Fruit fly (Drosophila melanogaster) whole organism: ENCODE results near the gene CG10298.

Source experiments
- CG8478 ChIP-seq: fragments of >200 bp; optimal IDR thresholded peaks from 2 replicates; lab custom pipeline; 2018; ENCODE audit warnings: inconsistent platforms
- Dll ChIP-seq: fragments of >200 bp; optimal IDR thresholded peaks from 2 replicates; lab custom pipeline; 2017
- EcR ChIP-seq, 2 experiments: fragments of >200 bp; optimal IDR thresholded peaks; 2 replicates each; lab custom pipeline; 2017; ENCODE audit warnings: missing biosample characterization in 2 of 2, missing genetic modification characterization in 2 of 2, missing genetic modification reagents in 2 of 2
- pan ChIP-seq: fragments of >200 bp; optimal IDR thresholded peaks from 2 replicates; lab custom pipeline; 2017
- psq ChIP-seq: fragments of >200 bp; optimal IDR thresholded peaks from 2 replicates; lab custom pipeline; 2017
- usp ChIP-seq: fragments of >200 bp; optimal IDR thresholded peaks from 2 replicates; lab custom pipeline; 2017; ENCODE audit warnings: missing biosample characterization, missing genetic modification characterization, mixed read lengths

CG10298 gene

DNA sequence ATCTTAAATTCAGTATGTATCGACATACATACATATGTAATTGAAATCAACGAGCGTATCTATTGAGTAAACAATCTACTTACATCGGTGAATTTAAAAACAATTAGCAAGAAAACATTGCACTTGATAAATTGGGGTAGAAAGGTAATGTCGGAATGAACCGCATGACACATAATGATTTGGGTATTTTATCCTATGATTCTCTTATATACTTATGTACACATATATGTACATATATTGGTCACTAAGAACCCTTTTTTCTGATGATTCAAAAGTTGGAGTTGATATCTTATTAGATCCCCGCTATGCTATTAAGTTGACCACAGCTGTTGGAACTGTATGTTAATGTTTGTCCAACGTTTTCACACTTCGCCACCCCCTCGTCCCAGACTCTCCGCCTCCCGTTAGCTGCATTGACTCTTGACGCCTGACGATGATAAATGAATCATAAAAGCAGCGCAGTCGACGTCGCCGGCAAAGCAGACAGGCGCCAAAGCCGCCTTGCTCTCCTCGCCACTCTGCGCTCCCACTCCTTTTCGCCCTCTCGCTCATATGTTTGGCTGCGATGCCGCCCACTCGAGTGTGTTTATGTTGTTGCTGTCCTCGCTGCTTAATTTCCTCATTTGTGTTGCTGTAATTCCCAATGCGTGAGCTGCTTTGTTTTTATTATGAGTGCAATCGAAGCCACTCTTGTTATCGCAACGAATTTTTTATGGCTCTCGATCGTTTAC is 10.3 kb downstream of the CG10298 start:
- TF ChIP-seq CG8478 (lab: Kevin White, UChicago): no peak
- no peak for TF ChIP-seq pan (lab: Kevin White, UChicago)
- TF ChIP-seq psq (lab: Kevin White, UChicago): no peak

DNA sequence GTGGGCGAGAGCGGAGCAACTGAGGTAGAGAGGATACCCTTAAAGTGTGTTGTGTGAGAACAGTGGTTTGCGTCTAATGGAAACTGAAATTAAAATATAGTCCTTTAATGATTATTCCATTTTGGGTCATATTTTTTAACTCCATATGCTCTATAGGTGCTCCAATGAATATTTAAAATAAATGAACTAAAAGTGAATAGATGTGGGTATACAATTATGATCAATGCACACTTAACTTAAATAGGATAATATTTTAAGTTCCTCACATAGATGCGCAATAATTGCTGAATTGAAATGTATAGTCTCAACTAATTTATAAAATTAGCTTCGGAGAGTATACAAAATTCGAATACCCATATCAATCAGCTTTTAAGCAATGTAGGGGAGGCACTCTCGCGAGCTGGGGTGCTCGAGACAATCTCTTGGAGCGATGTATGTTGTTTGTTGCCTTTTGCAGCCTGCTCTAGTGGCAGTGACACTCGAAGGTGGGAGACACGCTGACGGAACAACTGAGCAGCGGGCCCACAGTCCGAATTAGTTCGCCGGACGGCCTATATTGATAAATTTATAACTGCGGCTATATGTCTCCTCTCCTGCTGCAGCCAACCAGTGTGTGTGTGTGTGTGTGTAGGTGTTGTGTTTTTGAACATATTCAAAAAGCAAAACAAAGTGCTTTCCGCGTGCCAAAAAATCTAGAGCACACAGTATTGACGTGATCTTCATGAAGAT is 11.0 kb downstream of the CG10298 start:
- no peak for TF ChIP-seq EcR (GFP tag; optimal IDR thresholded peaks at IDR 0.05; lab: Kevin White, UChicago)
- no peak for TF ChIP-seq psq (lab: Kevin White, UChicago)
- TF ChIP-seq Dll (lab: Kevin White, UChicago): no peak

DNA sequence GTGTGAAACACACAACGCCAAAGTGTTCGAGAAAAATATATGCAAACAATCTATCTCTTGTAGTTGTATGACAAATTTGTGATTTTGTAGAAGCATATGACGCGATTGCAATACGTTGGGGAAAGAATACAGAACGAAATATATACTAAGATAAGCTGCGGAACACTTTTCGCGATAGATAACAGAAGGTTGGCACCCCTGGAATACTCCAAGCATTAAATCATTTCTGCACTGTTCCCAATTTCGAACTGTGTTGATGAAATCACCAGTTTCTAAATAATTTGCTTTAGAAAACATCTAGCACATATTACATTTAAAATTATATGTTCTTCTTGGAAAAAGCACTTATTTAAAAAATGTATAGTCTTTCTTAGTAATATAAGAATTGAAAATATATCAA is 11.6 kb downstream of the CG10298 start:
- no peak for TF ChIP-seq pan (lab: Kevin White, UChicago)
- TF ChIP-seq Dll (lab: Kevin White, UChicago): no peak

dm6 chr3R:6368100-6368499 is 25.3 kb downstream of the CG10298 start, which contains the start of gene CG42724:
Gene CG42724, minus strand, starts transcription at chr3R:6368288.
- no peak for TF ChIP-seq psq (lab: Kevin White, UChicago)
- no peak for TF ChIP-seq EcR (GFP tag; optimal IDR thresholded peaks at IDR 0.05; lab: Kevin White, UChicago)
- TF ChIP-seq Dll (lab: Kevin White, UChicago): no peak
- TF ChIP-seq CG8478 (lab: Kevin White, UChicago): no peak
- TF ChIP-seq usp (GFP tag; lab: Kevin White, UChicago): no peak
- TF ChIP-seq pan (lab: Kevin White, UChicago): no peak

- TF ChIP-seq usp (GFP tag; lab: Kevin White, UChicago) (no peak), psq (lab: Kevin White, UChicago) (no peak)
Measured at dm6 chr3R:6368550-6369238, 25.9 kb downstream of the CG10298 start, which contains the start of gene CG10286. Gene CG10286, plus strand, starts transcription at chr3R:6368965.

DNA sequence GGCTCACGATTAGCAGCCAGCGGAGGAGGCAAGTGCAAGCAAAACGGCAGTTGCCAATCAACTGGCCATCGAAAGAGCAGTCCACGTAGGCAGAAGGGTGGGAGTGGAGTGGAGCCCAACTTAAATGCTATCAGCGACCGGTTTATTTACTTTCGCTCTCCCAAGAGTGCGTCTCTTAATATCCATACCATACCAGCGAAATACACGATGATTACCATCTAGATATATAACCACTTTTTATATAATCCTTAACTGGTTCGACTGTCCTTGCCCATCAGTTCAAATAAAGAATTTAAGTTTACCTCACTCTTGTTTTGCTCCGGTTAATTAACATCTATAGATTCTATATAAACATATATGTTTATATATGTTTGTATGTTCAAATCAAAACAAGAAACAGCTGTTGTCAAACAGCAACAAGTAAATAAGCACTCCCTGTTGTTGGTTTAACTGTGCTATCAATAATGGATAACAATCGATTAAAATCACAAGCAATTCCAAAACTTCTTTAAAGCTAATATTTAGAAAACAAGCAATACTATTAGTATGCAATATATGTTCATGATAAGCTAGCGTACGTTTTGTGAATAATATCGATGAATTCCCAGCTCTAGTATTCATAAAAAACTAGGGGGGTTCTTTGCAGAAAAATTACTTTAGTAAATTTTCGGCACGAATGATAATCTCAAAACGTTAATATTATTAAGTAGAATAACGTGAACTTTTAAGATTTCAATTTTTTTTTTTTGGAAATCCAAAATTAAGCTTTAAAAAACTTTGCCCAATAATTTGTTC is 30.9 kb downstream of the CG10298 start:
- no peak for TF ChIP-seq CG8478 (lab: Kevin White, UChicago)
- TF ChIP-seq EcR (GFP tag; optimal IDR thresholded peaks at IDR 0.05; lab: Kevin White, UChicago): no peak
- TF ChIP-seq pan (lab: Kevin White, UChicago): no peak
- TF ChIP-seq usp (GFP tag; lab: Kevin White, UChicago): no peak
- no peak for TF ChIP-seq psq (lab: Kevin White, UChicago)

dm6 chr3R:6374307-6374574 is 31.4 kb downstream of the CG10298 start, which contains the start of gene CG42564:
Gene CG42564, plus strand, starts transcription at chr3R:6374475.
- TF ChIP-seq EcR (GFP tag; optimal IDR thresholded peaks at IDR 0.05; lab: Kevin White, UChicago): no peak
- TF ChIP-seq CG8478 (lab: Kevin White, UChicago): no peak
- no peak for TF ChIP-seq pan (lab: Kevin White, UChicago)
- TF ChIP-seq Dll (lab: Kevin White, UChicago): no peak
- TF ChIP-seq usp (GFP tag; lab: Kevin White, UChicago): no peak
- TF ChIP-seq psq (lab: Kevin White, UChicago): no peak

dm6 chr3R:6375944-6376343 is 33.1 kb downstream of the CG10298 start, which contains the start of gene CRAT:
Gene CRAT, minus strand, starts transcription at chr3R:6376044.
- no peak for TF ChIP-seq psq (lab: Kevin White, UChicago)
- no peak for TF ChIP-seq Dll (lab: Kevin White, UChicago)
- TF ChIP-seq CG8478 (lab: Kevin White, UChicago): no peak
- no peak for TF ChIP-seq usp (GFP tag; lab: Kevin White, UChicago)
- TF ChIP-seq pan (lab: Kevin White, UChicago): no peak
- no peak for TF ChIP-seq EcR (GFP tag; optimal IDR thresholded peaks at IDR 0.05; lab: Kevin White, UChicago)

DNA sequence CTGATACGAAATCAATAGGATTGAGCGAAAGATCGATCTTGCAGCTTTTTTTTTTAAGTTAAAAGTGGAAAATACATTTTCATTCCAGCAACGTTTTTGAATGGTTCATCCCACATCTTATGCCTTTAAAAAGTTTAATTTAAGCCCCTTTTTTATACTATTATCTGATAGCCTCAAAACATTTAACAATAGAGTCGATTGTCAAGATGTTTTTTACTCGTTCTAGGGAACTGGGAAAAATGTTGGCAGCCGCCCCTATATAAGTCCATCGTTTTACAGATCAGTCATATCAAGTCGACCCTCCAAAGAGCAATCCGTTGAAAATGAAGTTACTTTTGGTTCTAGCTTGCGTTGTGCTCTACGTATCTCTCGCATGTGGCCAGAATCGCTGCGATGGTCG is 34.7 kb downstream of the CG10298 start, which contains the start of gene CG42537:
Gene CG42537 (plus strand): TSS at position 301 of the 400 bp plus-strand sequence.
- TF ChIP-seq psq (lab: Kevin White, UChicago) (no peak), Dll (lab: Kevin White, UChicago) (no peak), EcR (GFP tag; optimal IDR thresholded peaks at IDR 0.05; lab: Kevin White, UChicago) (no peak), CG8478 (lab: Kevin White, UChicago) (no peak)

dm6 chr3R:6380129-6380528 is 37.3 kb downstream of the CG10298 start, which contains the start of the genes CG1024 and TfIIFalpha:
Gene CG1024, minus strand, starts transcription at chr3R:6380328.
Gene TfIIFalpha, plus strand, starts transcription at chr3R:6380467.
- TF ChIP-seq usp (GFP tag; lab: Kevin White, UChicago) (no peak), Dll (lab: Kevin White, UChicago) (no peak), psq (lab: Kevin White, UChicago) (no peak), CG8478 (lab: Kevin White, UChicago) (no peak), EcR (GFP tag; optimal IDR thresholded peaks at IDR 0.05; lab: Kevin White, UChicago) (no peak), pan (lab: Kevin White, UChicago) (no peak)

- no peak for TF ChIP-seq EcR (GFP tag; optimal IDR thresholded peaks at IDR 0.05; lab: Kevin White, UChicago)
- TF ChIP-seq Dll (lab: Kevin White, UChicago): no peak
- no peak for TF ChIP-seq usp (GFP tag; lab: Kevin White, UChicago)
- no peak for TF ChIP-seq CG8478 (lab: Kevin White, UChicago)
- TF ChIP-seq pan (lab: Kevin White, UChicago): no peak
- TF ChIP-seq psq (lab: Kevin White, UChicago): no peak
Measured at dm6 chr3R:6381784-6382183, 39.0 kb downstream of the CG10298 start.
